Fruit fly (Drosophila melanogaster): ENCODE results near the gene CG18675.

Gene CG18675

dm6 chr3L:4135857-4136256 is 37.8 kb upstream of the CG18675 start, which contains the start of gene RfC4:
Gene RfC4, minus strand, starts transcription at chr3L:4136038.
- TF ChIP-seq svp (GFP tag) (no peak), dsx (GFP tag; optimal IDR thresholded peaks at IDR 0.05; ENCODE audit: poor library complexity, severe bottlenecking) (no peak), CG31627 (GFP tag; optimal IDR thresholded peaks at IDR 0.05) (no peak), fd59A (GFP tag; optimal IDR thresholded peaks at IDR 0.05) (no peak), OdsH (GFP tag; optimal IDR thresholded peaks at IDR 0.05) (no peak), CG4318 (GFP tag; optimal IDR thresholded peaks at IDR 0.05) (no peak), CG15336 (GFP tag; IDR thresholded peaks at IDR 0.05) (no peak)

- TF ChIP-seq Sox102F (GFP tag; optimal IDR thresholded peaks at IDR 0.05) (no peak), Ets96B (tag; optimal IDR thresholded peaks at IDR 0.05) (no peak), Hr38 (GFP tag; optimal IDR thresholded peaks at IDR 0.05) (no peak), Eip78C (GFP tag) (no peak), CG3032 (tag; optimal IDR thresholded peaks at IDR 0.05) (peak; percentile 29), CG34406 (GFP tag; optimal IDR thresholded peaks at IDR 0.05) (no peak), Ets21C (GFP tag; optimal IDR thresholded peaks at IDR 0.05) (no peak), CG10669 (GFP tag; optimal IDR thresholded peaks at IDR 0.05) (no peak), Sox14 (GFP tag; optimal IDR thresholded peaks at IDR 0.05) (peak; percentile 75), Hr39 (GFP tag; optimal IDR thresholded peaks at IDR 0.05) (no peak), esn (GFP tag; optimal IDR thresholded peaks at IDR 0.05) (peak; percentile 57), Lpt (GFP tag; optimal IDR thresholded peaks at IDR 0.05) (no peak), fd59A (GFP tag; optimal IDR thresholded peaks at IDR 0.05) (no peak), CG32006 (GFP tag; optimal IDR thresholded peaks at IDR 0.05) (no peak), CG7368 (GFP tag; optimal IDR thresholded peaks at IDR 0.05) (no peak), CG8119 (GFP tag; IDR thresholded peaks at IDR 0.05) (peak; percentile 22; the same call in 1 of the 3 replicates), CG16779 (tag; optimal IDR thresholded peaks at IDR 0.05) (no peak), svp (GFP tag) (peak; percentile 94), Gug (GFP tag; IDR thresholded peaks at IDR 0.05) (no peak), cyc (GFP tag; optimal IDR thresholded peaks at IDR 0.05) (no peak), dsx (GFP tag; optimal IDR thresholded peaks at IDR 0.05; ENCODE audit: poor library complexity, severe bottlenecking) (no peak), CG11762 (GFP tag; optimal IDR thresholded peaks at IDR 0.05; ENCODE audit: insufficient read depth) (no peak), pdm3 (GFP tag; optimal IDR thresholded peaks at IDR 0.05) (no peak), vri (GFP tag; optimal IDR thresholded peaks at IDR 0.05) (no peak), spab (GFP tag; optimal IDR thresholded peaks at IDR 0.05) (no peak), lz (GFP tag; optimal IDR thresholded peaks at IDR 0.05) (peak; percentile 20), CG1621 (tag; optimal IDR thresholded peaks at IDR 0.05) (no peak), net (GFP tag; optimal IDR thresholded peaks at IDR 0.05) (no peak), Blimp-1 (GFP tag; optimal IDR thresholded peaks at IDR 0.05) (no peak), Sox15 (GFP tag; optimal IDR thresholded peaks at IDR 0.05) (no peak), OdsH (GFP tag; optimal IDR thresholded peaks at IDR 0.05) (no peak), CG6276 (GFP tag; optimal IDR thresholded peaks at IDR 0.05) (no peak), fkh (GFP tag; optimal IDR thresholded peaks at IDR 0.05) (peak; percentile 87), CG9139 (GFP tag; optimal IDR thresholded peaks at IDR 0.05) (no peak), fd85E (GFP tag; optimal IDR thresholded peaks at IDR 0.05) (no peak), achi (GFP tag; optimal IDR thresholded peaks at IDR 0.05) (no peak), CG6854 (GFP tag; optimal IDR thresholded peaks at IDR 0.05) (no peak), Smox (GFP tag; optimal IDR thresholded peaks at IDR 0.05) (no peak), dac (GFP tag; optimal IDR thresholded peaks at IDR 0.05) (no peak), CG8632 (GFP tag; optimal IDR thresholded peaks at IDR 0.05) (no peak), CG11902 (GFP tag; optimal IDR thresholded peaks at IDR 0.05) (no peak), CG10631 (GFP tag; optimal IDR thresholded peaks at IDR 0.05) (no peak), acj6 (GFP tag; optimal IDR thresholded peaks at IDR 0.05) (no peak), eg (GFP tag; IDR thresholded peaks at IDR 0.05) (no peak), CG11294 (GFP tag; IDR thresholded peaks at IDR 0.05) (no peak), Eip93F (GFP tag; optimal IDR thresholded peaks at IDR 0.05) (no peak)
Measured at dm6 chr3L:4138804-4139521, 34.7 kb upstream of the CG18675 start, which contains the start of the genes Rop and Ras64B. Gene Rop, minus strand, starts transcription at chr3L:4138996. Gene Ras64B, plus strand, starts transcription at chr3L:4139076.
